Worm (Caenorhabditis elegans) whole organism, L1 larva: ENCODE data around the gene Y42H9AR.2.
A peak's percentile ranks its signal among the peaks of the same experiment; 100 is the strongest.

Experiments used
- C04F5.9 ChIP-seq: sonication (generic microtip); optimal IDR thresholded peaks from 2 replicates; lab custom pipeline; 2016; ENCODE audit warnings: missing genetic modification characterization, missing compliant biosample characterization
- aha-1 ChIP-seq: fragments of 150-350 bp; optimal IDR thresholded peaks from 2 replicates; lab custom pipeline; 2014; ENCODE audit warnings: missing biosample characterization, missing genetic modification characterization
- ama-1 ChIP-seq: fragments of 150-350 bp; optimal IDR thresholded peaks from 2 replicates; lab custom pipeline; 2014
- blmp-1 ChIP-seq: fragments of 150-350 bp; optimal IDR thresholded peaks from 2 replicates; lab custom pipeline; 2014; ENCODE audit warnings: missing biosample characterization, missing genetic modification characterization
- ceh-63 ChIP-seq: fragments of 200-800 bp; sonication (Bioruptor generic); optimal IDR thresholded peaks from 2 replicates; lab custom pipeline; 2018; ENCODE audit warnings: mild to moderate bottlenecking, missing genetic modification characterization, missing compliant biosample characterization
- ceh-8 ChIP-seq: fragments of 200-800 bp; sonication (Bioruptor generic); optimal IDR thresholded peaks from 2 replicates; lab custom pipeline; 2018; ENCODE audit warnings: mild to moderate bottlenecking, missing genetic modification characterization, moderate library complexity, missing compliant biosample characterization
- ceh-88 ChIP-seq: fragments of 200-800 bp; sonication (Bioruptor generic); IDR thresholded peaks from 2 replicates; pipeline ENCODE4 v1.3.6; 2022; ENCODE audit warnings: missing genetic modification characterization, missing compliant biosample characterization
- dpl-1 ChIP-seq, 3 experiments: fragments of 150-350 bp in 2 of 3; sonication (generic microtip) in 1 of 3; optimal IDR thresholded peaks; 2 replicates each; lab custom pipeline; 2014 to 2017; ENCODE audit warnings: missing biosample characterization in 3 of 3, missing genetic modification characterization in 3 of 3, missing genetic modification reagents in 3 of 3
- dsc-1 ChIP-seq: sonication (generic microtip); optimal IDR thresholded peaks from 2 replicates; lab custom pipeline; 2016; ENCODE audit warnings: mild to moderate bottlenecking, missing genetic modification characterization, missing compliant biosample characterization
- egl-27 ChIP-seq, 2 experiments: fragments of 150-350 bp in 1 of 2; sonication (generic microtip); optimal IDR thresholded peaks; 3 replicates each; lab custom pipeline; 2017 to 2018; ENCODE audit warnings: missing biosample characterization in 2 of 2, missing genetic modification characterization in 2 of 2, missing genetic modification reagents in 2 of 2
- elt-2 ChIP-seq: sonication (generic microtip); optimal IDR thresholded peaks from 2 replicates; lab custom pipeline; 2016; ENCODE audit warnings: missing genetic modification characterization, mild to moderate bottlenecking, inconsistent platforms, missing compliant biosample characterization, missing genetic modification reagents
- fkh-4 ChIP-seq: sonication (generic microtip); optimal IDR thresholded peaks from 2 replicates; lab custom pipeline; 2016; ENCODE audit warnings: missing compliant biosample characterization, missing genetic modification characterization, borderline replicate concordance
- fkh-8 ChIP-seq: sonication (generic microtip); optimal IDR thresholded peaks from 2 replicates; lab custom pipeline; 2016; ENCODE audit warnings: mild to moderate bottlenecking, missing genetic modification characterization, missing compliant biosample characterization
- hlh-17 ChIP-seq: fragments of 200-800 bp; sonication (Bioruptor generic); optimal IDR thresholded peaks from 2 replicates; lab custom pipeline; 2018; ENCODE audit warnings: missing genetic modification characterization, mild to moderate bottlenecking, missing compliant biosample characterization, moderate library complexity, borderline replicate concordance
- hlh-4 ChIP-seq: sonication (generic microtip); optimal IDR thresholded peaks from 2 replicates; lab custom pipeline; 2016; ENCODE audit warnings: mild to moderate bottlenecking, missing genetic modification characterization, missing compliant biosample characterization
- hpl-2 ChIP-seq: fragments of 150-350 bp; optimal IDR thresholded peaks from 2 replicates; lab custom pipeline; 2014; ENCODE audit warnings: missing biosample characterization, missing genetic modification reagents, missing genetic modification characterization
- irx-1 ChIP-seq: sonication (generic microtip); optimal IDR thresholded peaks from 2 replicates; lab custom pipeline; 2016; ENCODE audit warnings: missing genetic modification characterization, missing compliant biosample characterization
- isw-1 ChIP-seq: fragments of 200-800 bp; sonication (Bioruptor generic); IDR thresholded peaks from 2 replicates; pipeline ENCODE4 v1.3.6; 2022; ENCODE audit warnings: missing genetic modification characterization, missing compliant biosample characterization
- lin-14 ChIP-seq: fragments of 200-800 bp; sonication (Bioruptor generic); optimal IDR thresholded peaks from 2 replicates; lab custom pipeline; 2018; ENCODE audit warnings: mild to moderate bottlenecking, missing genetic modification characterization, moderate library complexity, missing compliant biosample characterization
- lin-15B ChIP-seq: fragments of 150-350 bp; sonication (generic microtip); optimal IDR thresholded peaks from 3 replicates; lab custom pipeline; 2014; ENCODE audit warnings: missing biosample characterization, missing genetic modification characterization
- lin-35 ChIP-seq, 2 experiments: fragments of 150-350 bp; optimal IDR thresholded peaks; 2 replicates each; lab custom pipeline; 2014; ENCODE audit warnings: missing biosample characterization in 2 of 2, missing genetic modification characterization in 2 of 2, missing genetic modification reagents in 2 of 2
- lin-39 ChIP-seq: fragments of 150-350 bp; optimal IDR thresholded peaks from 2 replicates; lab custom pipeline; 2014; ENCODE audit warnings: missing biosample characterization, missing genetic modification reagents, missing genetic modification characterization
- lir-3 ChIP-seq: sonication (generic microtip); optimal IDR thresholded peaks from 2 replicates; lab custom pipeline; 2016; ENCODE audit warnings: mild to moderate bottlenecking, missing genetic modification characterization, moderate library complexity, missing compliant biosample characterization; ENCODE audit not compliant: poor library complexity
- lsy-2 ChIP-seq, 2 experiments: fragments of 150-350 bp; optimal IDR thresholded peaks; 2 replicates each; lab custom pipeline; 2014; ENCODE audit warnings: missing biosample characterization in 2 of 2, missing genetic modification characterization in 2 of 2
- mab-9 ChIP-seq: fragments of 200-800 bp; sonication (Bioruptor generic); IDR thresholded peaks from 2 replicates; pipeline ENCODE4 v1.3.6; 2022; ENCODE audit warnings: missing genetic modification reagents, missing genetic modification characterization, missing compliant biosample characterization
- mdl-1 ChIP-seq, 2 experiments: fragments of 150-350 bp; optimal IDR thresholded peaks; 2 replicates each; lab custom pipeline; 2014 to 2017; ENCODE audit warnings: missing biosample characterization in 2 of 2, missing genetic modification characterization in 2 of 2, inconsistent platforms in 1 of 2
- mef-2 ChIP-seq: fragments of 150-350 bp; optimal IDR thresholded peaks from 2 replicates; lab custom pipeline; 2014; ENCODE audit warnings: missing biosample characterization, missing genetic modification characterization
- mep-1 ChIP-seq: fragments of 150-350 bp; optimal IDR thresholded peaks from 2 replicates; lab custom pipeline; 2014; ENCODE audit warnings: missing biosample characterization, missing genetic modification characterization
- nhr-11 ChIP-seq: fragments of 150-350 bp; optimal IDR thresholded peaks from 2 replicates; lab custom pipeline; 2014; ENCODE audit warnings: missing biosample characterization, missing genetic modification characterization
- nhr-12 ChIP-seq: sonication (generic microtip); optimal IDR thresholded peaks from 2 replicates; lab custom pipeline; 2017; ENCODE audit warnings: missing biosample characterization, missing genetic modification characterization
- nhr-19 ChIP-seq: fragments of 200-800 bp; sonication (Bioruptor generic); conservative IDR thresholded peaks from 2 replicates; pipeline ENCODE4 v1.3.6; 2022; ENCODE audit warnings: missing genetic modification characterization, missing compliant biosample characterization
- nhr-20 ChIP-seq: sonication (generic microtip); optimal IDR thresholded peaks from 2 replicates; lab custom pipeline; 2016; ENCODE audit warnings: mild to moderate bottlenecking, missing genetic modification characterization, missing compliant biosample characterization
- nhr-71 ChIP-seq: sonication (generic microtip); optimal IDR thresholded peaks from 2 replicates; lab custom pipeline; 2016; ENCODE audit warnings: mild to moderate bottlenecking, missing genetic modification characterization, moderate library complexity, missing compliant biosample characterization
- nhr-76 ChIP-seq: sonication (generic microtip); optimal IDR thresholded peaks from 2 replicates; lab custom pipeline; 2017; ENCODE audit warnings: missing biosample characterization, missing genetic modification characterization
- nhr-90 ChIP-seq: sonication (generic microtip); optimal IDR thresholded peaks from 2 replicates; lab custom pipeline; 2016; ENCODE audit warnings: mild to moderate bottlenecking, missing genetic modification characterization, missing compliant biosample characterization; ENCODE audit not compliant: poor library complexity
- pqm-1 ChIP-seq: sonication (generic microtip); optimal IDR thresholded peaks from 3 replicates; lab custom pipeline; 2017; ENCODE audit warnings: missing biosample characterization, missing genetic modification characterization
- rnt-1 ChIP-seq: sonication (generic microtip); optimal IDR thresholded peaks from 2 replicates; lab custom pipeline; 2016; ENCODE audit warnings: mild to moderate bottlenecking, missing genetic modification characterization, moderate library complexity, missing compliant biosample characterization
- snpc-4 ChIP-seq: fragments of 150-350 bp; optimal IDR thresholded peaks from 2 replicates; lab custom pipeline; 2014; ENCODE audit warnings: missing biosample characterization, missing genetic modification characterization
- snu-23 ChIP-seq: sonication (generic microtip); optimal IDR thresholded peaks from 2 replicates; lab custom pipeline; 2016; ENCODE audit warnings: missing genetic modification characterization, missing compliant biosample characterization
- sox-4 ChIP-seq: sonication (generic microtip); optimal IDR thresholded peaks from 2 replicates; lab custom pipeline; 2016; ENCODE audit warnings: missing genetic modification characterization, missing compliant biosample characterization
- sup-37 ChIP-seq: fragments of 200-800 bp; sonication (Bioruptor generic); optimal IDR thresholded peaks from 2 replicates; lab custom pipeline; 2018; ENCODE audit warnings: mild to moderate bottlenecking, missing genetic modification characterization, missing compliant biosample characterization
- swsn-7 ChIP-seq: sonication (generic microtip); optimal IDR thresholded peaks from 2 replicates; lab custom pipeline; 2016; ENCODE audit warnings: missing genetic modification characterization, missing compliant biosample characterization
- tbx-2 ChIP-seq: sonication (generic microtip); optimal IDR thresholded peaks from 2 replicates; lab custom pipeline; 2016; ENCODE audit warnings: missing genetic modification characterization, missing compliant biosample characterization
- unc-30 ChIP-seq: sonication (generic microtip); optimal IDR thresholded peaks from 2 replicates; lab custom pipeline; 2017; ENCODE audit warnings: missing biosample characterization, missing genetic modification characterization
- unc-62 ChIP-seq: fragments of 150-350 bp; optimal IDR thresholded peaks from 2 replicates; lab custom pipeline; 2014; ENCODE audit warnings: missing biosample characterization, missing genetic modification reagents, missing genetic modification characterization
- unc-86 ChIP-seq: sonication (generic microtip); optimal IDR thresholded peaks from 2 replicates; lab custom pipeline; 2016; ENCODE audit warnings: missing genetic modification characterization, missing compliant biosample characterization
- unc-98 ChIP-seq: fragments of 200-800 bp; sonication (Bioruptor generic); IDR thresholded peaks from 2 replicates; pipeline ENCODE4 v1.3.6; 2022; ENCODE audit warnings: missing genetic modification characterization, missing compliant biosample characterization
- xbp-1 ChIP-seq: sonication (generic microtip); optimal IDR thresholded peaks from 2 replicates; lab custom pipeline; 2016; ENCODE audit warnings: missing genetic modification characterization, missing compliant biosample characterization
- zag-1 ChIP-seq: fragments of 150-350 bp; optimal IDR thresholded peaks from 2 replicates; lab custom pipeline; 2014; ENCODE audit warnings: missing biosample characterization, missing genetic modification characterization
- zip-4 ChIP-seq: fragments of 200-800 bp; sonication (Bioruptor generic); optimal IDR thresholded peaks from 2 replicates; lab custom pipeline; 2018; ENCODE audit warnings: mild to moderate bottlenecking, missing genetic modification characterization, moderate library complexity, missing compliant biosample characterization
- ztf-11 ChIP-seq, 2 experiments: sonication (generic microtip); optimal IDR thresholded peaks; 2 replicates each; lab custom pipeline; 2016 to 2017; ENCODE audit warnings: missing genetic modification characterization in 2 of 2, missing biosample characterization in 1 of 2, missing compliant biosample characterization in 1 of 2

Gene Y42H9AR.2

ce11 chrIV:8062359-8062758 is 37.3 kb upstream of the Y42H9AR.2 start, which contains the start of gene sax-7:
Gene sax-7, plus strand, starts transcription at chrIV:8062659.
- TF ChIP-seq pqm-1 (tag; lab: Kevin White, UChicago): no peak
- no peak for TF ChIP-seq ceh-63 (GFP tag; lab: Kevin White, UChicago)
- TF ChIP-seq xbp-1 (tag; lab: Kevin White, UChicago): no peak
- TF ChIP-seq fkh-4 (tag; lab: Kevin White, UChicago): no peak
- TF ChIP-seq blmp-1: no peak

ce11 chrIV:8066598-8066997 is 33.1 kb upstream of the Y42H9AR.2 start:
- no peak for TF ChIP-seq lin-15B
- peak; percentile 26 for TF ChIP-seq nhr-20 (tag; lab: Kevin White, UChicago)
- peak; percentile 56 for TF ChIP-seq nhr-71 (tag; lab: Kevin White, UChicago)
- TF ChIP-seq lin-35 (GFP tag; optimal IDR thresholded peaks at IDR 0.05; lab: Kevin White, UChicago): peak in 1 of 2 experiments; percentile 7
- TF ChIP-seq rnt-1 (tag; lab: Kevin White, UChicago): peak; percentile 43
- TF ChIP-seq mab-9 (GFP tag; lab: Robert Waterston, UW): no peak
- peak; percentile 14 for TF ChIP-seq lir-3 (tag; lab: Kevin White, UChicago)
- TF ChIP-seq hpl-2 (GFP tag; lab: Kevin White, UChicago): no peak
- TF ChIP-seq snu-23 (GFP tag; lab: Kevin White, UChicago): peak; percentile 52
- no peak for TF ChIP-seq nhr-90 (tag; lab: Kevin White, UChicago)
- TF ChIP-seq ceh-88 (GFP tag; lab: Robert Waterston, UW): no peak
- no peak for TF ChIP-seq irx-1 (tag; lab: Kevin White, UChicago)
- no peak for TF ChIP-seq ceh-8
- no peak for TF ChIP-seq blmp-1
- peak; percentile 79 for TF ChIP-seq lin-14 (GFP tag; lab: Kevin White, UChicago)
- no peak for TF ChIP-seq hlh-4
- no peak for TF ChIP-seq mef-2
- no peak for TF ChIP-seq snpc-4 (tag; lab: Kevin White, UChicago)
- TF ChIP-seq swsn-7 (tag; lab: Kevin White, UChicago): peak; percentile 50
- no peak for TF ChIP-seq nhr-19 (GFP tag; lab: Robert Waterston, UW)
- no peak for TF ChIP-seq nhr-11
- TF ChIP-seq lsy-2 (tag; optimal IDR thresholded peaks at IDR 0.05; lab: Kevin White, UChicago): peak in 1 of 2 experiments; percentile 63
- peak; percentile 18 for TF ChIP-seq xbp-1 (tag; lab: Kevin White, UChicago)
- no peak for TF ChIP-seq unc-62 (GFP tag; lab: Kevin White, UChicago)
- TF ChIP-seq unc-30 (tag; lab: Kevin White, UChicago): no peak
- TF ChIP-seq nhr-76 (tag; lab: Kevin White, UChicago): no peak
- TF ChIP-seq hlh-17 (GFP tag; lab: Kevin White, UChicago): no peak
- TF ChIP-seq nhr-12: no peak
- TF ChIP-seq aha-1 (tag; lab: Kevin White, UChicago): no peak
- no peak for TF ChIP-seq egl-27 (tag; optimal IDR thresholded peaks at IDR 0.05; lab: Kevin White, UChicago)
- TF ChIP-seq sup-37: no peak
- TF ChIP-seq lin-39 (tag; lab: Kevin White, UChicago): no peak
- peak in 1 of 2 experiments; percentile 13 for TF ChIP-seq ztf-11 (tag; optimal IDR thresholded peaks at IDR 0.05; lab: Kevin White, UChicago)
- no peak for TF ChIP-seq fkh-4 (tag; lab: Kevin White, UChicago)
- TF ChIP-seq dpl-1 (GFP tag; optimal IDR thresholded peaks at IDR 0.05; lab: Kevin White, UChicago): no peak
- TF ChIP-seq mdl-1 (tag; optimal IDR thresholded peaks at IDR 0.05; lab: Kevin White, UChicago): no peak
- no peak for TF ChIP-seq ama-1
- TF ChIP-seq isw-1 (GFP tag; lab: Robert Waterston, UW): peak; percentile 18; the same call in 1 of the 2 replicates
- TF ChIP-seq unc-86 (tag; lab: Kevin White, UChicago): peak; percentile 24
- TF ChIP-seq unc-98 (GFP tag; lab: Robert Waterston, UW): no peak
- peak; percentile 51 for TF ChIP-seq tbx-2 (tag; lab: Kevin White, UChicago)
- no peak for TF ChIP-seq zip-4 (GFP tag; lab: Kevin White, UChicago)
- TF ChIP-seq fkh-8 (tag; lab: Kevin White, UChicago): peak; percentile 70
- TF ChIP-seq dsc-1 (tag; lab: Kevin White, UChicago): peak; percentile 31
- no peak for TF ChIP-seq elt-2
- peak; percentile 26 for TF ChIP-seq mep-1 (tag; lab: Kevin White, UChicago)
- no peak for TF ChIP-seq C04F5.9 (tag; lab: Kevin White, UChicago)
- TF ChIP-seq zag-1 (tag; lab: Kevin White, UChicago): no peak
- TF ChIP-seq sox-4: no peak
